Worm (Caenorhabditis elegans) whole organism, L1 larva: ENCODE measurements around the gene C35A5.11.

Experiments used
- C04F5.9 ChIP-seq: sonication (generic microtip); optimal IDR thresholded peaks from 2 replicates; lab custom pipeline; 2016; ENCODE audit warnings: missing genetic modification characterization, missing compliant biosample characterization
- C16A3.4 ChIP-seq: fragments of 150-350 bp; optimal IDR thresholded peaks from 2 replicates; lab custom pipeline; 2014; ENCODE audit warnings: missing biosample characterization, missing genetic modification characterization
- F16B12.6 ChIP-seq: fragments of 150-350 bp; optimal IDR thresholded peaks from 2 replicates; lab custom pipeline; 2014; ENCODE audit warnings: missing biosample characterization, missing genetic modification characterization
- alr-1 ChIP-seq: fragments of 200-800 bp; sonication (Bioruptor generic); optimal IDR thresholded peaks from 2 replicates; lab custom pipeline; 2018; ENCODE audit warnings: borderline replicate concordance, mild to moderate bottlenecking, missing genetic modification characterization, missing compliant biosample characterization
- aly-2 ChIP-seq: fragments of 150-350 bp; optimal IDR thresholded peaks from 2 replicates; lab custom pipeline; 2014; ENCODE audit warnings: missing biosample characterization, missing genetic modification characterization
- ama-1 ChIP-seq: fragments of 150-350 bp; optimal IDR thresholded peaks from 2 replicates; lab custom pipeline; 2014
- blmp-1 ChIP-seq: fragments of 150-350 bp; optimal IDR thresholded peaks from 2 replicates; lab custom pipeline; 2014; ENCODE audit warnings: missing biosample characterization, missing genetic modification characterization
- ceh-63 ChIP-seq: fragments of 200-800 bp; sonication (Bioruptor generic); optimal IDR thresholded peaks from 2 replicates; lab custom pipeline; 2018; ENCODE audit warnings: mild to moderate bottlenecking, missing genetic modification characterization, missing compliant biosample characterization
- ceh-8 ChIP-seq: fragments of 200-800 bp; sonication (Bioruptor generic); optimal IDR thresholded peaks from 2 replicates; lab custom pipeline; 2018; ENCODE audit warnings: mild to moderate bottlenecking, missing genetic modification characterization, moderate library complexity, missing compliant biosample characterization
- ceh-88 ChIP-seq: fragments of 200-800 bp; sonication (Bioruptor generic); IDR thresholded peaks from 2 replicates; pipeline ENCODE4 v1.3.6; 2022; ENCODE audit warnings: missing genetic modification characterization, missing compliant biosample characterization
- dpl-1 ChIP-seq, 3 experiments: fragments of 150-350 bp in 2 of 3; sonication (generic microtip) in 1 of 3; optimal IDR thresholded peaks; 2 replicates each; lab custom pipeline; 2014 to 2017; ENCODE audit warnings: missing biosample characterization in 3 of 3, missing genetic modification characterization in 3 of 3, missing genetic modification reagents in 3 of 3
- dsc-1 ChIP-seq: sonication (generic microtip); optimal IDR thresholded peaks from 2 replicates; lab custom pipeline; 2016; ENCODE audit warnings: mild to moderate bottlenecking, missing genetic modification characterization, missing compliant biosample characterization
- efl-1 ChIP-seq, 4 experiments: fragments of 150-350 bp; optimal IDR thresholded peaks in 3 of 4; peaks in 1 of 4; 1 replicate in 1 of 4; 2 replicates in 3 of 4; lab custom pipeline; 2014; ENCODE audit warnings: missing biosample characterization in 2 of 4, missing genetic modification characterization in 2 of 4, missing genetic modification reagents in 2 of 4
- efl-3 ChIP-seq: fragments of 200-800 bp; sonication (Bioruptor generic); optimal IDR thresholded peaks from 2 replicates; lab custom pipeline; 2018; ENCODE audit warnings: mild to moderate bottlenecking, missing genetic modification characterization, missing compliant biosample characterization
- fkh-8 ChIP-seq: sonication (generic microtip); optimal IDR thresholded peaks from 2 replicates; lab custom pipeline; 2016; ENCODE audit warnings: mild to moderate bottlenecking, missing genetic modification characterization, missing compliant biosample characterization
- fos-1 ChIP-seq: fragments of 150-350 bp; optimal IDR thresholded peaks from 2 replicates; lab custom pipeline; 2014; ENCODE audit warnings: missing biosample characterization, missing genetic modification characterization
- grh-1 ChIP-seq: fragments of 200-800 bp; sonication (Bioruptor generic); IDR thresholded peaks from 2 replicates; pipeline ENCODE4 v1.3.6; 2022; ENCODE audit warnings: missing genetic modification reagents, missing genetic modification characterization, missing compliant biosample characterization
- hlh-4 ChIP-seq: sonication (generic microtip); optimal IDR thresholded peaks from 2 replicates; lab custom pipeline; 2016; ENCODE audit warnings: mild to moderate bottlenecking, missing genetic modification characterization, missing compliant biosample characterization
- irx-1 ChIP-seq: sonication (generic microtip); optimal IDR thresholded peaks from 2 replicates; lab custom pipeline; 2016; ENCODE audit warnings: missing genetic modification characterization, missing compliant biosample characterization
- isw-1 ChIP-seq: fragments of 200-800 bp; sonication (Bioruptor generic); IDR thresholded peaks from 2 replicates; pipeline ENCODE4 v1.3.6; 2022; ENCODE audit warnings: missing genetic modification characterization, missing compliant biosample characterization
- lin-13 ChIP-seq: fragments of 150-350 bp; optimal IDR thresholded peaks from 2 replicates; lab custom pipeline; 2014; ENCODE audit warnings: missing biosample characterization, missing genetic modification reagents, missing genetic modification characterization
- lin-14 ChIP-seq: fragments of 200-800 bp; sonication (Bioruptor generic); optimal IDR thresholded peaks from 2 replicates; lab custom pipeline; 2018; ENCODE audit warnings: mild to moderate bottlenecking, missing genetic modification characterization, moderate library complexity, missing compliant biosample characterization
- lin-35 ChIP-seq, 2 experiments: fragments of 150-350 bp; optimal IDR thresholded peaks; 2 replicates each; lab custom pipeline; 2014; ENCODE audit warnings: missing biosample characterization in 2 of 2, missing genetic modification characterization in 2 of 2, missing genetic modification reagents in 2 of 2
- lin-39 ChIP-seq: fragments of 150-350 bp; optimal IDR thresholded peaks from 2 replicates; lab custom pipeline; 2014; ENCODE audit warnings: missing biosample characterization, missing genetic modification reagents, missing genetic modification characterization
- lir-3 ChIP-seq: sonication (generic microtip); optimal IDR thresholded peaks from 2 replicates; lab custom pipeline; 2016; ENCODE audit warnings: mild to moderate bottlenecking, missing genetic modification characterization, moderate library complexity, missing compliant biosample characterization; ENCODE audit not compliant: poor library complexity
- lsy-2 ChIP-seq, 2 experiments: fragments of 150-350 bp; optimal IDR thresholded peaks; 2 replicates each; lab custom pipeline; 2014; ENCODE audit warnings: missing biosample characterization in 2 of 2, missing genetic modification characterization in 2 of 2
- mef-2 ChIP-seq: fragments of 150-350 bp; optimal IDR thresholded peaks from 2 replicates; lab custom pipeline; 2014; ENCODE audit warnings: missing biosample characterization, missing genetic modification characterization
- nhr-12 ChIP-seq: sonication (generic microtip); optimal IDR thresholded peaks from 2 replicates; lab custom pipeline; 2017; ENCODE audit warnings: missing biosample characterization, missing genetic modification characterization
- nhr-19 ChIP-seq: fragments of 200-800 bp; sonication (Bioruptor generic); conservative IDR thresholded peaks from 2 replicates; pipeline ENCODE4 v1.3.6; 2022; ENCODE audit warnings: missing genetic modification characterization, missing compliant biosample characterization
- nhr-20 ChIP-seq: sonication (generic microtip); optimal IDR thresholded peaks from 2 replicates; lab custom pipeline; 2016; ENCODE audit warnings: mild to moderate bottlenecking, missing genetic modification characterization, missing compliant biosample characterization
- nhr-237 ChIP-seq: fragments of 150-350 bp; optimal IDR thresholded peaks from 2 replicates; lab custom pipeline; 2014; ENCODE audit warnings: missing biosample characterization, missing genetic modification characterization
- nhr-47 ChIP-seq: sonication (generic microtip); optimal IDR thresholded peaks from 2 replicates; lab custom pipeline; 2016; ENCODE audit warnings: mild to moderate bottlenecking, missing genetic modification characterization, moderate library complexity, missing compliant biosample characterization
- nhr-71 ChIP-seq: sonication (generic microtip); optimal IDR thresholded peaks from 2 replicates; lab custom pipeline; 2016; ENCODE audit warnings: mild to moderate bottlenecking, missing genetic modification characterization, moderate library complexity, missing compliant biosample characterization
- nhr-76 ChIP-seq: sonication (generic microtip); optimal IDR thresholded peaks from 2 replicates; lab custom pipeline; 2017; ENCODE audit warnings: missing biosample characterization, missing genetic modification characterization
- nhr-84 ChIP-seq: sonication (generic microtip); optimal IDR thresholded peaks from 2 replicates; lab custom pipeline; 2017; ENCODE audit warnings: missing biosample characterization, missing genetic modification characterization
- pag-3 ChIP-seq: sonication (generic microtip); optimal IDR thresholded peaks from 2 replicates; lab custom pipeline; 2017; ENCODE audit warnings: missing genetic modification characterization, mild to moderate bottlenecking, missing compliant biosample characterization, antibody characterized with exemption, borderline replicate concordance; ENCODE audit not compliant: insufficient read depth
- pax-3 ChIP-seq: fragments of 200-800 bp; sonication (Bioruptor generic); optimal IDR thresholded peaks from 2 replicates; lab custom pipeline; 2018; ENCODE audit warnings: mild to moderate bottlenecking, missing genetic modification characterization, moderate library complexity, missing compliant biosample characterization
- pqm-1 ChIP-seq: sonication (generic microtip); optimal IDR thresholded peaks from 3 replicates; lab custom pipeline; 2017; ENCODE audit warnings: missing biosample characterization, missing genetic modification characterization
- rnt-1 ChIP-seq: sonication (generic microtip); optimal IDR thresholded peaks from 2 replicates; lab custom pipeline; 2016; ENCODE audit warnings: mild to moderate bottlenecking, missing genetic modification characterization, moderate library complexity, missing compliant biosample characterization
- skn-1 ChIP-seq: fragments of 150-350 bp; optimal IDR thresholded peaks from 2 replicates; lab custom pipeline; 2014; ENCODE audit warnings: missing biosample characterization, missing genetic modification characterization
- snpc-4 ChIP-seq: fragments of 150-350 bp; optimal IDR thresholded peaks from 2 replicates; lab custom pipeline; 2014; ENCODE audit warnings: missing biosample characterization, missing genetic modification characterization
- sox-4 ChIP-seq: sonication (generic microtip); optimal IDR thresholded peaks from 2 replicates; lab custom pipeline; 2016; ENCODE audit warnings: missing genetic modification characterization, missing compliant biosample characterization
- sptf-1 ChIP-seq: fragments of 150-350 bp; optimal IDR thresholded peaks from 2 replicates; lab custom pipeline; 2014; ENCODE audit warnings: missing biosample characterization, missing genetic modification characterization
- sup-37 ChIP-seq: fragments of 200-800 bp; sonication (Bioruptor generic); optimal IDR thresholded peaks from 2 replicates; lab custom pipeline; 2018; ENCODE audit warnings: mild to moderate bottlenecking, missing genetic modification characterization, missing compliant biosample characterization
- swsn-7 ChIP-seq: sonication (generic microtip); optimal IDR thresholded peaks from 2 replicates; lab custom pipeline; 2016; ENCODE audit warnings: missing genetic modification characterization, missing compliant biosample characterization
- tbx-2 ChIP-seq: sonication (generic microtip); optimal IDR thresholded peaks from 2 replicates; lab custom pipeline; 2016; ENCODE audit warnings: missing genetic modification characterization, missing compliant biosample characterization
- tlp-1 ChIP-seq: fragments of 150-350 bp; optimal IDR thresholded peaks from 2 replicates; lab custom pipeline; 2014; ENCODE audit warnings: missing biosample characterization, missing genetic modification characterization
- unc-30 ChIP-seq: sonication (generic microtip); optimal IDR thresholded peaks from 2 replicates; lab custom pipeline; 2017; ENCODE audit warnings: missing biosample characterization, missing genetic modification characterization
- vab-15 ChIP-seq: sonication (generic microtip); optimal IDR thresholded peaks from 2 replicates; lab custom pipeline; 2017; ENCODE audit warnings: missing genotype, mild to moderate bottlenecking, missing genetic modification characterization, missing compliant biosample characterization
- zag-1 ChIP-seq: fragments of 150-350 bp; optimal IDR thresholded peaks from 2 replicates; lab custom pipeline; 2014; ENCODE audit warnings: missing biosample characterization, missing genetic modification characterization
- zip-4 ChIP-seq: fragments of 200-800 bp; sonication (Bioruptor generic); optimal IDR thresholded peaks from 2 replicates; lab custom pipeline; 2018; ENCODE audit warnings: mild to moderate bottlenecking, missing genetic modification characterization, moderate library complexity, missing compliant biosample characterization

Gene C35A5.11

ce11 chrV:10466607-10467092 is 36.3 kb downstream of the C35A5.11 start (continued):
- TF ChIP-seq skn-1, result peak; percentile 77
- TF ChIP-seq zag-1 (tag; lab: Kevin White, UChicago), result peak; percentile 93
- peak; percentile 95 for TF ChIP-seq fos-1 (tag; lab: Kevin White, UChicago)
- TF ChIP-seq dpl-1 (GFP tag; optimal IDR thresholded peaks at IDR 0.05; lab: Kevin White, UChicago), result peak; percentile 62 to 71 (median 64)
- TF ChIP-seq pax-3 (tag; lab: Kevin White, UChicago), result peak; percentile 90
- peak; percentile 50 for TF ChIP-seq C04F5.9 (tag; lab: Kevin White, UChicago)
- TF ChIP-seq sup-37, result peak; percentile 15
- TF ChIP-seq nhr-237 (tag; lab: Kevin White, UChicago), result peak; percentile 96
- TF ChIP-seq ceh-88 (GFP tag; lab: Robert Waterston, UW), result peak; percentile 72; the same call in 1 of the 2 replicates
- TF ChIP-seq alr-1 (tag; lab: Kevin White, UChicago), result no peak
- peak; percentile 95 for TF ChIP-seq swsn-7 (tag; lab: Kevin White, UChicago)
- TF ChIP-seq zip-4 (GFP tag; lab: Kevin White, UChicago), result peak; percentile 56
- TF ChIP-seq sptf-1, result no peak
- TF ChIP-seq pag-3, result no peak
- peak; percentile 95 for TF ChIP-seq tbx-2 (tag; lab: Kevin White, UChicago)
- peak; percentile 55 for TF ChIP-seq lin-39
- peak; percentile 85 to 88 for TF ChIP-seq lin-35 (GFP tag; optimal IDR thresholded peaks at IDR 0.05; lab: Kevin White, UChicago)
- TF ChIP-seq rnt-1 (tag; lab: Kevin White, UChicago), result peak; percentile 89
- no peak for TF ChIP-seq nhr-12 (tag; lab: Kevin White, UChicago)
- TF ChIP-seq F16B12.6 (tag; lab: Kevin White, UChicago), result peak; percentile 24
- TF ChIP-seq tlp-1 (tag; lab: Kevin White, UChicago), result no peak
- TF ChIP-seq pqm-1 (tag; lab: Kevin White, UChicago), result peak; percentile 38
- TF ChIP-seq dsc-1 (tag; lab: Kevin White, UChicago), result peak; percentile 92
- TF ChIP-seq blmp-1 (tag; lab: Kevin White, UChicago), result peak; percentile 94
- TF ChIP-seq nhr-84 (tag; lab: Kevin White, UChicago), result no peak
- TF ChIP-seq C16A3.4 (tag; lab: Kevin White, UChicago), result peak; percentile 95
- no peak for TF ChIP-seq hlh-4
- no peak for TF ChIP-seq efl-3 (GFP tag; lab: Kevin White, UChicago)
- TF ChIP-seq unc-30 (tag; lab: Kevin White, UChicago), result no peak
- peak; percentile 76 for TF ChIP-seq ama-1 (lab: Kevin White, UChicago)
- TF ChIP-seq isw-1 (GFP tag; lab: Robert Waterston, UW), result peak; percentile 76
- peak; percentile 78 for TF ChIP-seq aly-2 (tag; lab: Kevin White, UChicago)
- TF ChIP-seq sox-4 (tag; lab: Kevin White, UChicago), result peak; percentile 80
- TF ChIP-seq nhr-71, result peak; percentile 98
- peak; percentile 93 for TF ChIP-seq nhr-19
- peak; percentile 60 for TF ChIP-seq snpc-4 (tag; lab: Kevin White, UChicago)
- TF ChIP-seq lsy-2 (tag; optimal IDR thresholded peaks at IDR 0.05; lab: Kevin White, UChicago), result peak; percentile 85 to 93
- no peak for TF ChIP-seq ceh-63 (GFP tag; lab: Kevin White, UChicago)
- TF ChIP-seq vab-15 (tag; lab: Kevin White, UChicago), result peak; percentile 67
- peak; percentile 89 for TF ChIP-seq lin-13
- peak; percentile 47 for TF ChIP-seq nhr-76 (tag; lab: Kevin White, UChicago)

- TF ChIP-seq dsc-1 (tag; lab: Kevin White, UChicago), result peak; percentile 85
- TF ChIP-seq fkh-8 (tag; lab: Kevin White, UChicago), result peak; percentile 80
- TF ChIP-seq nhr-20 (tag; lab: Kevin White, UChicago), result peak; percentile 51
- peak; percentile 42 for TF ChIP-seq lir-3 (tag; lab: Kevin White, UChicago)
- peak; percentile 84 for TF ChIP-seq nhr-71
- TF ChIP-seq mef-2, result no peak
- no peak for TF ChIP-seq grh-1 (GFP tag; lab: Robert Waterston, UW)
- TF ChIP-seq pax-3 (tag; lab: Kevin White, UChicago), result peak; percentile 2
- 0 out of 2 replicates have a peak, but pooled peaks have one; percentile 33 for TF ChIP-seq ceh-88 (GFP tag; lab: Robert Waterston, UW)
- TF ChIP-seq lin-14, result peak; percentile 71
- TF ChIP-seq fos-1 (tag; lab: Kevin White, UChicago), result no peak
- peak; percentile 90 for TF ChIP-seq ceh-8
- TF ChIP-seq efl-1 (optimal IDR thresholded peaks at IDR 0.05; lab: Kevin White, UChicago), result no peak
- TF ChIP-seq efl-1 (GFP tag; optimal IDR thresholded peaks at IDR 0.05 in 1 of 2; lab: Kevin White, UChicago), result peak in 1 of 2 experiments; percentile 7
- TF ChIP-seq hlh-4, result peak; percentile 98
- no peak for TF ChIP-seq irx-1 (tag; lab: Kevin White, UChicago)
- no peak for TF ChIP-seq ama-1 (lab: Kevin White, UChicago)
- TF ChIP-seq C04F5.9 (tag; lab: Kevin White, UChicago), result no peak
- TF ChIP-seq lsy-2 (tag; optimal IDR thresholded peaks at IDR 0.05; lab: Kevin White, UChicago), result peak in 1 of 2 experiments; percentile 38
- peak; percentile 73 for TF ChIP-seq nhr-47 (tag; lab: Kevin White, UChicago)
- TF ChIP-seq swsn-7 (tag; lab: Kevin White, UChicago), result peak; percentile 34
Measured at ce11 chrV:10465478-10465877, 37.4 kb downstream of the C35A5.11 start.
